Worm (Caenorhabditis elegans) whole organism, L1 larva: ENCODE data around the gene coh-4.

Source experiments
- aly-2 ChIP-seq: fragments of 150-350 bp; optimal IDR thresholded peaks from 2 replicates; lab custom pipeline; 2014; ENCODE audit warnings: missing biosample characterization, missing genetic modification characterization
- dpl-1 ChIP-seq, 3 experiments: fragments of 150-350 bp in 2 of 3; sonication (generic microtip) in 1 of 3; optimal IDR thresholded peaks; 2 replicates each; lab custom pipeline; 2014 to 2017; ENCODE audit warnings: missing biosample characterization in 3 of 3, missing genetic modification characterization in 3 of 3, missing genetic modification reagents in 3 of 3
- elt-3 ChIP-seq, 6 experiments: fragments of 150-350 bp in 1 of 6; sonication (generic microtip); optimal IDR thresholded peaks; 2 replicates each; lab custom pipeline; 2017 to 2018; ENCODE audit warnings: missing biosample characterization in 6 of 6, missing genetic modification characterization in 6 of 6, inconsistent platforms in 1 of 6
- nhr-11 ChIP-seq: fragments of 150-350 bp; optimal IDR thresholded peaks from 2 replicates; lab custom pipeline; 2014; ENCODE audit warnings: missing biosample characterization, missing genetic modification characterization
- nhr-76 ChIP-seq: sonication (generic microtip); optimal IDR thresholded peaks from 2 replicates; lab custom pipeline; 2017; ENCODE audit warnings: missing biosample characterization, missing genetic modification characterization
- snpc-4 ChIP-seq: fragments of 150-350 bp; optimal IDR thresholded peaks from 2 replicates; lab custom pipeline; 2014; ENCODE audit warnings: missing biosample characterization, missing genetic modification characterization

- TF ChIP-seq snpc-4 (tag; lab: Kevin White, UChicago) (no peak), nhr-11 (tag; lab: Kevin White, UChicago) (no peak), aly-2 (no peak), elt-3 (tag; optimal IDR thresholded peaks at IDR 0.05; lab: Kevin White, UChicago) (no peak), dpl-1 (GFP tag; optimal IDR thresholded peaks at IDR 0.05; lab: Kevin White, UChicago) (no peak), nhr-76 (tag; lab: Kevin White, UChicago) (no peak)
Observed at ce11 chrV:4190232-4190631, 14.8 kb upstream of the coh-4 start.
